Worm (Caenorhabditis elegans) whole organism, late embryonic: ENCODE measurements around the gene T22F7.4.

Source experiments
- T23F11.4 ChIP-seq: fragments of 200-800 bp; sonication (Bioruptor generic); optimal IDR thresholded peaks from 2 replicates; lab custom pipeline; 2018; ENCODE audit warnings: mild to moderate bottlenecking, missing genetic modification characterization, missing compliant biosample characterization
- ama-1 ChIP-seq: fragments of 150-350 bp; optimal IDR thresholded peaks from 2 replicates; lab custom pipeline; 2014
- ceh-24 ChIP-seq: sonication (generic microtip); optimal IDR thresholded peaks from 2 replicates; lab custom pipeline; 2016; ENCODE audit warnings: mild to moderate bottlenecking, missing genetic modification characterization, missing compliant biosample characterization
- pha-4 ChIP-seq: fragments of 150-350 bp; optimal IDR thresholded peaks from 2 replicates; lab custom pipeline; 2018; ENCODE audit warnings: missing biosample characterization, missing genetic modification reagents, missing genetic modification characterization
- syd-9 ChIP-seq: sonication (generic microtip); optimal IDR thresholded peaks from 2 replicates; lab custom pipeline; 2016; ENCODE audit warnings: mild to moderate bottlenecking, missing genetic modification characterization, moderate library complexity, missing compliant biosample characterization

- no peak for TF ChIP-seq pha-4 (tag; lab: Kevin White, UChicago)
- no peak for TF ChIP-seq ama-1 (lab: Kevin White, UChicago)
- no peak for TF ChIP-seq T23F11.4 (GFP tag; lab: Kevin White, UChicago)
- TF ChIP-seq syd-9 (tag; lab: Kevin White, UChicago), result no peak
- no peak for TF ChIP-seq ceh-24 (tag; lab: Kevin White, UChicago)
Measured at ce11 chrIII:564786-565185, 38.1 kb upstream of the T22F7.4 start.
